Worm (Caenorhabditis elegans) whole organism, L1 larva: ENCODE data around the gene ooc-5.

Source experiments
- C34B4.2 ChIP-seq: sonication (generic microtip); optimal IDR thresholded peaks from 2 replicates; lab custom pipeline; 2017; ENCODE audit warnings: mild to moderate bottlenecking, missing genetic modification characterization, missing compliant biosample characterization
- aha-1 ChIP-seq: fragments of 150-350 bp; optimal IDR thresholded peaks from 2 replicates; lab custom pipeline; 2014; ENCODE audit warnings: missing biosample characterization, missing genetic modification characterization
- blmp-1 ChIP-seq: fragments of 150-350 bp; optimal IDR thresholded peaks from 2 replicates; lab custom pipeline; 2014; ENCODE audit warnings: missing biosample characterization, missing genetic modification characterization
- dpl-1 ChIP-seq, 3 experiments: fragments of 150-350 bp in 2 of 3; sonication (generic microtip) in 1 of 3; optimal IDR thresholded peaks; 2 replicates each; lab custom pipeline; 2014 to 2017; ENCODE audit warnings: missing biosample characterization in 3 of 3, missing genetic modification characterization in 3 of 3, missing genetic modification reagents in 3 of 3
- dsc-1 ChIP-seq: sonication (generic microtip); optimal IDR thresholded peaks from 2 replicates; lab custom pipeline; 2016; ENCODE audit warnings: mild to moderate bottlenecking, missing genetic modification characterization, missing compliant biosample characterization
- elt-3 ChIP-seq, 6 experiments: fragments of 150-350 bp in 1 of 6; sonication (generic microtip); optimal IDR thresholded peaks; 2 replicates each; lab custom pipeline; 2017 to 2018; ENCODE audit warnings: missing biosample characterization in 6 of 6, missing genetic modification characterization in 6 of 6, inconsistent platforms in 1 of 6
- fkh-10 ChIP-seq: sonication (generic microtip); optimal IDR thresholded peaks from 2 replicates; lab custom pipeline; 2017; ENCODE audit warnings: missing biosample characterization, missing genetic modification reagents, missing genetic modification characterization
- fkh-4 ChIP-seq: sonication (generic microtip); optimal IDR thresholded peaks from 2 replicates; lab custom pipeline; 2016; ENCODE audit warnings: missing compliant biosample characterization, missing genetic modification characterization, borderline replicate concordance
- grh-1 ChIP-seq: fragments of 200-800 bp; sonication (Bioruptor generic); IDR thresholded peaks from 2 replicates; pipeline ENCODE4 v1.3.6; 2022; ENCODE audit warnings: missing genetic modification reagents, missing genetic modification characterization, missing compliant biosample characterization
- jun-1 ChIP-seq: fragments of 150-350 bp; optimal IDR thresholded peaks from 2 replicates; lab custom pipeline; 2014; ENCODE audit warnings: missing biosample characterization, missing genetic modification reagents, missing genetic modification characterization
- lin-14 ChIP-seq: fragments of 200-800 bp; sonication (Bioruptor generic); optimal IDR thresholded peaks from 2 replicates; lab custom pipeline; 2018; ENCODE audit warnings: mild to moderate bottlenecking, missing genetic modification characterization, moderate library complexity, missing compliant biosample characterization
- lsy-2 ChIP-seq, 2 experiments: fragments of 150-350 bp; optimal IDR thresholded peaks; 2 replicates each; lab custom pipeline; 2014; ENCODE audit warnings: missing biosample characterization in 2 of 2, missing genetic modification characterization in 2 of 2
- mdl-1 ChIP-seq, 2 experiments: fragments of 150-350 bp; optimal IDR thresholded peaks; 2 replicates each; lab custom pipeline; 2014 to 2017; ENCODE audit warnings: missing biosample characterization in 2 of 2, missing genetic modification characterization in 2 of 2, inconsistent platforms in 1 of 2
- mep-1 ChIP-seq: fragments of 150-350 bp; optimal IDR thresholded peaks from 2 replicates; lab custom pipeline; 2014; ENCODE audit warnings: missing biosample characterization, missing genetic modification characterization
- nhr-20 ChIP-seq: sonication (generic microtip); optimal IDR thresholded peaks from 2 replicates; lab custom pipeline; 2016; ENCODE audit warnings: mild to moderate bottlenecking, missing genetic modification characterization, missing compliant biosample characterization
- nhr-71 ChIP-seq: sonication (generic microtip); optimal IDR thresholded peaks from 2 replicates; lab custom pipeline; 2016; ENCODE audit warnings: mild to moderate bottlenecking, missing genetic modification characterization, moderate library complexity, missing compliant biosample characterization
- nhr-76 ChIP-seq: sonication (generic microtip); optimal IDR thresholded peaks from 2 replicates; lab custom pipeline; 2017; ENCODE audit warnings: missing biosample characterization, missing genetic modification characterization
- nhr-77 ChIP-seq: fragments of 150-350 bp; optimal IDR thresholded peaks from 2 replicates; lab custom pipeline; 2014; ENCODE audit warnings: missing biosample characterization, missing genetic modification characterization
- nhr-84 ChIP-seq: sonication (generic microtip); optimal IDR thresholded peaks from 2 replicates; lab custom pipeline; 2017; ENCODE audit warnings: missing biosample characterization, missing genetic modification characterization
- nhr-85 ChIP-seq: sonication (generic microtip); peaks from one replicate; lab custom pipeline; 2016; ENCODE audit warnings: missing genetic modification characterization, inconsistent platforms, missing compliant biosample characterization
- nhr-90 ChIP-seq: sonication (generic microtip); optimal IDR thresholded peaks from 2 replicates; lab custom pipeline; 2016; ENCODE audit warnings: mild to moderate bottlenecking, missing genetic modification characterization, missing compliant biosample characterization; ENCODE audit not compliant: poor library complexity
- pag-3 ChIP-seq: sonication (generic microtip); optimal IDR thresholded peaks from 2 replicates; lab custom pipeline; 2017; ENCODE audit warnings: missing genetic modification characterization, mild to moderate bottlenecking, missing compliant biosample characterization, antibody characterized with exemption, borderline replicate concordance; ENCODE audit not compliant: insufficient read depth
- pax-3 ChIP-seq: fragments of 200-800 bp; sonication (Bioruptor generic); optimal IDR thresholded peaks from 2 replicates; lab custom pipeline; 2018; ENCODE audit warnings: mild to moderate bottlenecking, missing genetic modification characterization, moderate library complexity, missing compliant biosample characterization
- pqm-1 ChIP-seq: sonication (generic microtip); optimal IDR thresholded peaks from 3 replicates; lab custom pipeline; 2017; ENCODE audit warnings: missing biosample characterization, missing genetic modification characterization
- rnt-1 ChIP-seq: sonication (generic microtip); optimal IDR thresholded peaks from 2 replicates; lab custom pipeline; 2016; ENCODE audit warnings: mild to moderate bottlenecking, missing genetic modification characterization, moderate library complexity, missing compliant biosample characterization
- snu-23 ChIP-seq: sonication (generic microtip); optimal IDR thresholded peaks from 2 replicates; lab custom pipeline; 2016; ENCODE audit warnings: missing genetic modification characterization, missing compliant biosample characterization
- sox-4 ChIP-seq: sonication (generic microtip); optimal IDR thresholded peaks from 2 replicates; lab custom pipeline; 2016; ENCODE audit warnings: missing genetic modification characterization, missing compliant biosample characterization
- sptf-1 ChIP-seq: fragments of 150-350 bp; optimal IDR thresholded peaks from 2 replicates; lab custom pipeline; 2014; ENCODE audit warnings: missing biosample characterization, missing genetic modification characterization
- swsn-7 ChIP-seq: sonication (generic microtip); optimal IDR thresholded peaks from 2 replicates; lab custom pipeline; 2016; ENCODE audit warnings: missing genetic modification characterization, missing compliant biosample characterization
- unc-130 ChIP-seq: fragments of 150-350 bp; optimal IDR thresholded peaks from 2 replicates; lab custom pipeline; 2017; ENCODE audit warnings: missing biosample characterization, missing genetic modification characterization, inconsistent platforms
- unc-98 ChIP-seq: fragments of 200-800 bp; sonication (Bioruptor generic); IDR thresholded peaks from 2 replicates; pipeline ENCODE4 v1.3.6; 2022; ENCODE audit warnings: missing genetic modification characterization, missing compliant biosample characterization
- zag-1 ChIP-seq: fragments of 150-350 bp; optimal IDR thresholded peaks from 2 replicates; lab custom pipeline; 2014; ENCODE audit warnings: missing biosample characterization, missing genetic modification characterization
- zip-4 ChIP-seq: fragments of 200-800 bp; sonication (Bioruptor generic); optimal IDR thresholded peaks from 2 replicates; lab custom pipeline; 2018; ENCODE audit warnings: mild to moderate bottlenecking, missing genetic modification characterization, moderate library complexity, missing compliant biosample characterization

The ooc-5 gene

DNA sequence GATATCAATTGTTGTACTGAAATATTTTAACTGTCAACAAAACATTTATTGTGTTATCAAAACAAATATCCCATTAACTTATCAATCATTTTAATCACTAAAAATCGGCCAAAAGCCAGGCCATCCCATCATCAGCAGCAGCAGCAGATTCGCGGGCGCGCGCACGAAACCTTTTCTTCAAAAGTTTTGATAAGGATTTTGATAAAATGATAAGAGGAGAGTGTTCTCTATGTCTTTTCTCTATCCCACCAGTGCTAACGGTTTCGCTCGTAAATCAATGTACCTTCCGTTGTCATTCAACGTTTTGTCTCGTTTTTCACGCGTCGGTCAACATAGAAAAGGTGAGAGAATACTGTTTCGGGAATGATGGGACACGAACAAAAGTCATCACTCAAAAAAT, 35.1 kb downstream of the ooc-5 start (continued):
- no peak for TF ChIP-seq C34B4.2
- TF ChIP-seq swsn-7 (tag; lab: Kevin White, UChicago), result no peak
- TF ChIP-seq rnt-1 (tag; lab: Kevin White, UChicago), result no peak
- peak; percentile 34 for TF ChIP-seq nhr-71
- no peak for TF ChIP-seq fkh-10 (GFP tag; lab: Kevin White, UChicago)
- no peak for TF ChIP-seq aha-1 (tag; lab: Kevin White, UChicago)
- TF ChIP-seq elt-3 (tag; optimal IDR thresholded peaks at IDR 0.05; lab: Kevin White, UChicago), result peak; percentile 22 to 98 (median 56)
- TF ChIP-seq dpl-1 (GFP tag; optimal IDR thresholded peaks at IDR 0.05; lab: Kevin White, UChicago), result no peak

DNA sequence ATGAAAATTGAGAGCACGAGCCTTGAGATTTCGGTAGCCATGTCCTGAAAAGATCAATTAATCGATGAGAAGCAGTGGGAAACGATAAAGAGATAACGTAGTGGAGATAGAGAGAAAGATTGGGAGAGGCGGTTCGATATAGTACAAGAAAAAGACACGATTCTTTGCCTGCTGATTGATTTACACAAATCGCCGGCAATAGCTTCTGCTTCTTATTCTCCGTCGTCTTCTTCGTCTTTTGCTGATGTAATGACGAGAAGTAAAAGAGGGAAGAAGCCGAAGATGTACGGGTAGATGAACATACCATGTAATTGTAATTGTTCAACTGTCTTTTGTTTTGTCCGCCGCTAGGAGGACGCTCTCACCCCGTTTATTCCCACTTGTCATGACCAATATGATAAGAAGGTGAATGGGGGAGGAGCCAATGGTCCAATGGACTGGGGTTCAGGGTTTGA, 36.3 kb downstream of the ooc-5 start, which contains the start of gene F37B12.1:
Gene F37B12.1, minus strand, starts transcription at position 51 of the 455 bp plus-strand sequence.
- peak; percentile 7 for TF ChIP-seq blmp-1 (tag; lab: Kevin White, UChicago)
- no peak for TF ChIP-seq pag-3 (tag; lab: Kevin White, UChicago)
- TF ChIP-seq fkh-4 (tag; lab: Kevin White, UChicago), result no peak
- peak in 1 of 6 experiments; percentile 14 for TF ChIP-seq elt-3 (tag; optimal IDR thresholded peaks at IDR 0.05; lab: Kevin White, UChicago)

DNA sequence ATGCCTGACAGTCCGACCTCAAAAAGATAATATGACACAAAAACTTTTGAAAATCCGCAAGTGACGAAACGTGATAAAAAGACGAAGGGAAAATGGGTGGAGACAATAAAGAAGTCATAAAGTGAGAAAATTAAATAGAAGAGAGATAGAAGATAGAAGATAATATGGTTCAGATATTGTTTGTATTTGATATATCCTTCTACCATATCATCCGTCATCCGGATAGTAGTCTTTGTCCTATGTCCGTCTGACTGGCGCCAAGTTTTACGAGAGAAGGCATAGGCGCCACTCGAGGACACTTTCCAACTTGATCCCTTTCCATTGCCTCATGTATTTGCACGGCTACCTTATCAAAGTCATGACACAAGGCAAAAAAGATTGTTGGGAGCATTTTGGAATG, 38.9 kb downstream of the ooc-5 start:
- TF ChIP-seq grh-1 (GFP tag; lab: Robert Waterston, UW), result peak; percentile 45
- TF ChIP-seq nhr-76 (tag; lab: Kevin White, UChicago), result no peak
- peak in 4 of 6 experiments; percentile 55 to 94 (median 69) for TF ChIP-seq elt-3 (tag; optimal IDR thresholded peaks at IDR 0.05; lab: Kevin White, UChicago)
- no peak for TF ChIP-seq nhr-84 (tag; lab: Kevin White, UChicago)
- TF ChIP-seq nhr-71, result peak; percentile 61
- TF ChIP-seq unc-98 (GFP tag; lab: Robert Waterston, UW), result no peak
- peak in 1 of 2 experiments; percentile 31 for TF ChIP-seq lsy-2 (tag; optimal IDR thresholded peaks at IDR 0.05; lab: Kevin White, UChicago)
- TF ChIP-seq zip-4, result no peak
- TF ChIP-seq sptf-1 (tag; lab: Kevin White, UChicago), result no peak
- peak; percentile 41 for TF ChIP-seq nhr-90 (tag; lab: Kevin White, UChicago)
- TF ChIP-seq jun-1 (tag; lab: Kevin White, UChicago), result no peak
- TF ChIP-seq unc-130 (tag; lab: Kevin White, UChicago), result peak; percentile 18
- no peak for TF ChIP-seq pax-3 (tag; lab: Kevin White, UChicago)
- TF ChIP-seq zag-1 (tag; lab: Kevin White, UChicago), result no peak
- TF ChIP-seq nhr-85 (tag; lab: Kevin White, UChicago), result peak; percentile 91
- TF ChIP-seq nhr-20 (tag; lab: Kevin White, UChicago), result peak; percentile 63
- peak; percentile 93 for TF ChIP-seq blmp-1 (tag; lab: Kevin White, UChicago)
- peak in 1 of 2 experiments; percentile 15 for TF ChIP-seq mdl-1 (tag; optimal IDR thresholded peaks at IDR 0.05; lab: Kevin White, UChicago)
- TF ChIP-seq snu-23 (GFP tag; lab: Kevin White, UChicago), result peak; percentile 56
- no peak for TF ChIP-seq sox-4 (tag; lab: Kevin White, UChicago)
- peak; percentile 65 for TF ChIP-seq lin-14 (GFP tag; lab: Kevin White, UChicago)

DNA sequence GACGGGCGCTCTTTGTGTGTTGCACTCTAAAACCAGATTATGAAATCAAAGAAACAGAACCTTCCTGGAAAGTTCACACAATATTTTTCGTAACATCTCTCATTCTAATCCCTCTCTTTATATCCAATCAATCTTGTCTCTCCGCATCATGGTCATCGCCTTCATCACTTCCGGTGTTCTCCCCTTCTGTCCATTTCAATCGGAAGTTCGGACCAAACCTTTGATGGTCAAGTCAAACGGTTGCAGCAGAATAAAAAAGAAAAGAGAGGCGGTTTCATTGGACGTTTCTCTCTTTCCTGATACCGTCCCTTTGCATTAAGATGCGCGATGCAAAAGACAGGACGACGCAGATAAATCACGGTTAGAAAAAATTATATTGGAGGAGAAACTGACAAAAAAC, 40.1 kb downstream of the ooc-5 start:
- peak in 1 of 6 experiments; percentile 12 for TF ChIP-seq elt-3 (tag; optimal IDR thresholded peaks at IDR 0.05; lab: Kevin White, UChicago)
- TF ChIP-seq pqm-1 (tag; lab: Kevin White, UChicago), result no peak
- no peak for TF ChIP-seq dsc-1 (tag; lab: Kevin White, UChicago)
- peak; percentile 2 for TF ChIP-seq mep-1
- TF ChIP-seq nhr-77, result no peak
- peak; percentile 37 for TF ChIP-seq lin-14 (GFP tag; lab: Kevin White, UChicago)
- TF ChIP-seq nhr-85 (tag; lab: Kevin White, UChicago), result peak; percentile 52
- no peak for TF ChIP-seq nhr-84 (tag; lab: Kevin White, UChicago)
- peak; percentile 86 for TF ChIP-seq blmp-1 (tag; lab: Kevin White, UChicago)
